Fruit fly (Drosophila melanogaster): ENCODE measurements around the gene CG6686.
A peak's percentile ranks its signal among the peaks of the same experiment; 100 is the strongest.

CG6686 gene

dm6 chr2L:12007331-12007791, 19.5 kb upstream of the CG6686 start:
- TF ChIP-seq Atf-2 (GFP tag; optimal IDR thresholded peaks at IDR 0.05) = peak; percentile 48
- no peak for TF ChIP-seq H15 (GFP tag; IDR thresholded peaks at IDR 0.05)
- no peak for TF ChIP-seq slp2 (GFP tag; optimal IDR thresholded peaks at IDR 0.05)
- peak; percentile 14 for TF ChIP-seq Bdp1 (GFP tag; optimal IDR thresholded peaks at IDR 0.05)
- peak; percentile 40 for TF ChIP-seq CG3163 (GFP tag; optimal IDR thresholded peaks at IDR 0.05)
- TF ChIP-seq eve (GFP tag; optimal IDR thresholded peaks at IDR 0.05) = no peak
- TF ChIP-seq dimm (GFP tag; IDR thresholded peaks at IDR 0.05) = no peak
- TF ChIP-seq ab (GFP tag; optimal IDR thresholded peaks at IDR 0.05) = no peak
- no peak for TF ChIP-seq CG34422 (GFP tag; IDR thresholded peaks at IDR 0.05)
- no peak for TF ChIP-seq CG16815 (GFP tag; optimal IDR thresholded peaks at IDR 0.05)
- no peak for TF ChIP-seq HLH54F (GFP tag; optimal IDR thresholded peaks at IDR 0.05)
- TF ChIP-seq gro (GFP tag; optimal IDR thresholded peaks at IDR 0.05) = peak; percentile 85
- peak; percentile 11 for TF ChIP-seq BEAF-32 (GFP tag; optimal IDR thresholded peaks at IDR 0.05)
- TF ChIP-seq NK7.1 (GFP tag; optimal IDR thresholded peaks at IDR 0.05) = no peak
- peak; percentile 59 for TF ChIP-seq CG7839 (tag; optimal IDR thresholded peaks at IDR 0.05)
- TF ChIP-seq Nf-YA (GFP tag; IDR thresholded peaks at IDR 0.05) = no peak
- no peak for TF ChIP-seq CG8765 (GFP tag; IDR thresholded peaks at IDR 0.05)
- TF ChIP-seq exex (tag; optimal IDR thresholded peaks at IDR 0.05) = peak; percentile 76
- TF ChIP-seq CG4328 (GFP tag; optimal IDR thresholded peaks at IDR 0.05) = peak; percentile 56
- TF ChIP-seq Hsf (GFP tag; optimal IDR thresholded peaks at IDR 0.05) = no peak
- no peak for TF ChIP-seq CG12942 (GFP tag; optimal IDR thresholded peaks at IDR 0.05)
- no peak for TF ChIP-seq CG10366 (GFP tag; IDR thresholded peaks at IDR 0.05)
- TF ChIP-seq CG1024 (GFP tag; IDR thresholded peaks at IDR 0.05) = no peak
- TF ChIP-seq da (GFP tag; optimal IDR thresholded peaks at IDR 0.05) = no peak
- no peak for TF ChIP-seq CG16863 (GFP tag; optimal IDR thresholded peaks at IDR 0.05)
- TF ChIP-seq CG5245 (GFP tag; optimal IDR thresholded peaks at IDR 0.05) = no peak
- TF ChIP-seq stc (GFP tag; IDR thresholded peaks at IDR 0.05) = no peak
- no peak for TF ChIP-seq CG11247 (GFP tag; IDR thresholded peaks at IDR 0.05)
- TF ChIP-seq sqz (GFP tag; optimal IDR thresholded peaks at IDR 0.05) = peak; percentile 96
- no peak for TF ChIP-seq Rx (GFP tag; IDR thresholded peaks at IDR 0.05)
- TF ChIP-seq pb (GFP tag; optimal IDR thresholded peaks at IDR 0.05) = peak; percentile 87
- TF ChIP-seq HHEX (GFP tag; optimal IDR thresholded peaks at IDR 0.05) = peak; percentile 51
- no peak for TF ChIP-seq CG11085 (GFP tag; IDR thresholded peaks at IDR 0.05)
- TF ChIP-seq Stat92E (GFP tag; optimal IDR thresholded peaks at IDR 0.05) = peak in 1 of 3 experiments; percentile 97
- TF ChIP-seq CG10274 (GFP tag; optimal IDR thresholded peaks at IDR 0.05) = peak; percentile 13
- no peak for TF ChIP-seq CG1602 (GFP tag; optimal IDR thresholded peaks at IDR 0.05)
- peak; percentile 62 for TF ChIP-seq Vsx1 (GFP tag; optimal IDR thresholded peaks at IDR 0.05)
- TF ChIP-seq CG6854 (GFP tag; optimal IDR thresholded peaks at IDR 0.05) = peak; percentile 80
- no peak for TF ChIP-seq rib (GFP tag; IDR thresholded peaks at IDR 0.05)
- TF ChIP-seq CG7556 (GFP tag; optimal IDR thresholded peaks at IDR 0.05) = no peak
- TF ChIP-seq Dll (GFP tag; IDR thresholded peaks at IDR 0.05; ENCODE audit: partially characterized antibody) = no peak
- no peak for TF ChIP-seq CG9727 (GFP tag; optimal IDR thresholded peaks at IDR 0.05)
- TF ChIP-seq CG18599 (GFP tag; optimal IDR thresholded peaks at IDR 0.05) = peak; percentile 58
- TF ChIP-seq Trl (optimal IDR thresholded peaks at IDR 0.05) = no peak
- TF ChIP-seq Trl (GFP tag; optimal IDR thresholded peaks at IDR 0.05) = no peak
- peak; percentile 63 for TF ChIP-seq CG17568 (GFP tag; optimal IDR thresholded peaks at IDR 0.05)
- peak; percentile 42 for TF ChIP-seq CG17359 (tag; optimal IDR thresholded peaks at IDR 0.05)
- no peak for TF ChIP-seq ken (GFP tag; IDR thresholded peaks at IDR 0.05)
- TF ChIP-seq abd-A (tag; optimal IDR thresholded peaks at IDR 0.05) = peak; percentile 100
- no peak for TF ChIP-seq gce (GFP tag; IDR thresholded peaks at IDR 0.05)
- TF ChIP-seq CG9609 (GFP tag; optimal IDR thresholded peaks at IDR 0.05) = no peak
- no peak for TF ChIP-seq Elba2 (GFP tag; optimal IDR thresholded peaks at IDR 0.05)
- peak; percentile 23 for TF ChIP-seq vfl (GFP tag; optimal IDR thresholded peaks at IDR 0.05)

All from whole organism, embryonic.